In the genomic region with DNA sequence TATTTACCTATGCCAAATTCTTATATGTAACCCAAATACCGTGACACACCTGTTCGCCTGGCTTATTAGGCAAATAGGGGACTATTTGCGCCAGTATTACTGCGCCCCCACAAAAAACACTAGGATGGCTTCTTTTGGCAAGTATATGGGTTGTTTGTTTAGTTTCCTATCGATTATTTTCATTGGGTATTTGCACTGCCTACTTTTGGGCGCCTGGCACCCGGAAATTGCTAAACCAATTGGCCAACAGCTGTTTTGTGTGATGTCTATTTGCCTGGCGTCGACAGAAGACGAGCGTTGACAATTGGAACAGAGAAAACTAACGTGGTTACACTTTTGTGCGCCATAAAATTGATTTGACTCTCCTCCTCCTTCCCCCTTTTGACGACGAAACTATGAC, we compare ENCODE assay signal across 2 fruit fly cellular contexts.
A peak's percentile ranks its signal among the peaks of the same experiment; 100 is the strongest.
TF ChIP-seq lines count a peak whose summit lies in the region.

No protein-coding gene starts in this region.

- no peak for TF ChIP-seq CTCF in whole organism, embryonic (GFP tag; optimal IDR thresholded peaks at IDR 0.05; lab: Kevin White, UChicago)

TF ChIP-seq in whole organism, embryonic, 481 proteins besides CTCF, POLR2A, EP300 and RAD21:
- TF ChIP-seq cad (GFP tag; optimal IDR thresholded peaks at IDR 0.05; lab: Kevin White, UChicago) = peak; percentile 10
- TF ChIP-seq insv (GFP tag; optimal IDR thresholded peaks at IDR 0.05; lab: Kevin White, UChicago) = peak in 1 of 2 experiments; percentile 37
- TF ChIP-seq sens (GFP tag; lab: Kevin White, UChicago) = peak; percentile 76
- no peak for TF ChIP-seq CG2889 (GFP tag; IDR thresholded peaks at IDR 0.05; lab: Robert Waterston, UW)
- TF ChIP-seq CG8290 (GFP tag; optimal IDR thresholded peaks at IDR 0.05; lab: Kevin White, UChicago) = no peak
- TF ChIP-seq CG8290 (tag; optimal IDR thresholded peaks at IDR 0.05; lab: Kevin White, UChicago) = peak; percentile 55 to 58
- no peak for TF ChIP-seq ac (GFP tag; optimal IDR thresholded peaks at IDR 0.05; lab: Kevin White, UChicago)
- TF ChIP-seq Elba2 (GFP tag; optimal IDR thresholded peaks at IDR 0.05; lab: Kevin White, UChicago) = peak; percentile 100
- TF ChIP-seq Hmr (GFP tag; optimal IDR thresholded peaks at IDR 0.05; lab: Kevin White, UChicago) = peak; percentile 15
- TF ChIP-seq crp (GFP tag; optimal IDR thresholded peaks at IDR 0.05; lab: Kevin White, UChicago) = peak in 1 of 2 experiments; percentile 28
- no peak for TF ChIP-seq jumu (GFP tag; optimal IDR thresholded peaks at IDR 0.05; lab: Kevin White, UChicago)
- TF ChIP-seq ranshi (GFP tag; IDR thresholded peaks at IDR 0.05; lab: Robert Waterston, UW) = 0 out of 2 replicates have a peak, but pooled peaks have one; percentile 13
- peak; percentile 53 for TF ChIP-seq onecut (GFP tag; IDR thresholded peaks at IDR 0.05; lab: Robert Waterston, UW)

TF ChIP-seq in whole organism, prepupa, 60 proteins besides CTCF, POLR2A, EP300 and RAD21:
- peak; percentile 30 for TF ChIP-seq fkh (GFP tag; optimal IDR thresholded peaks at IDR 0.05; lab: Kevin White, UChicago)
- TF ChIP-seq esn (GFP tag; optimal IDR thresholded peaks at IDR 0.05; lab: Kevin White, UChicago) = no peak
TF ChIP-seq in whole organism, prepupa: peak in this region for 1.
